Worm (Caenorhabditis elegans): Measurements from ENCODE around the gene Y38H6C.20.

- TF ChIP-seq lsy-2 (tag; optimal IDR thresholded peaks at IDR 0.05) (no peak), nhr-10 (tag; optimal IDR thresholded peaks at IDR 0.05) (no peak), sma-9 (GFP tag; optimal IDR thresholded peaks at IDR 0.05) (no peak), sma-9 (tag; optimal IDR thresholded peaks at IDR 0.05) (no peak), fos-1 (tag; optimal IDR thresholded peaks at IDR 0.05) (no peak), lin-11 (tag; optimal IDR thresholded peaks at IDR 0.05) (no peak), ceh-82 (tag; optimal IDR thresholded peaks at IDR 0.05) (no peak), gmeb-1 (tag; optimal IDR thresholded peaks at IDR 0.05) (no peak), R02D3.7 (tag; optimal IDR thresholded peaks at IDR 0.05) (no peak), aly-2 (tag; optimal IDR thresholded peaks at IDR 0.05) (no peak), unc-62 (GFP tag; optimal IDR thresholded peaks at IDR 0.05) (no peak), nhr-12 (tag; optimal IDR thresholded peaks at IDR 0.05) (no peak), blmp-1 (tag; optimal IDR thresholded peaks at IDR 0.05; ENCODE audit: insufficient read depth) (no peak), nhr-23 (tag; optimal IDR thresholded peaks at IDR 0.05) (no peak)
These were observed 23.3 kb upstream of the Y38H6C.20 start, which contains the start of gene clec-263 for ce11 chrV:20574314-20574713.
